Worm (Caenorhabditis elegans) whole organism, late embryonic: ENCODE measurements around the gene F26F2.5.
A peak's percentile ranks its signal among the peaks of the same experiment; 100 is the strongest.

Experiments
- F13H6.1 ChIP-seq: sonication (generic microtip); optimal IDR thresholded peaks from 2 replicates; lab custom pipeline; 2016; ENCODE audit warnings: missing genetic modification characterization, missing compliant biosample characterization
- K09A11.1 ChIP-seq: sonication (generic microtip); optimal IDR thresholded peaks from 2 replicates; lab custom pipeline; 2017; ENCODE audit warnings: antibody characterized with exemption, mild to moderate bottlenecking, missing genetic modification characterization, missing compliant biosample characterization; ENCODE audit not compliant: insufficient read depth
- T23F11.4 ChIP-seq: fragments of 200-800 bp; sonication (Bioruptor generic); optimal IDR thresholded peaks from 2 replicates; lab custom pipeline; 2018; ENCODE audit warnings: mild to moderate bottlenecking, missing genetic modification characterization, missing compliant biosample characterization
- Y22D7AL.16 ChIP-seq: sonication (generic microtip); optimal IDR thresholded peaks from 2 replicates; lab custom pipeline; 2016; ENCODE audit warnings: missing genetic modification characterization, missing compliant biosample characterization
- ama-1 ChIP-seq: fragments of 150-350 bp; optimal IDR thresholded peaks from 2 replicates; lab custom pipeline; 2014
- ceh-14 ChIP-seq: sonication (generic microtip); optimal IDR thresholded peaks from 2 replicates; lab custom pipeline; 2016; ENCODE audit warnings: missing genotype, missing genetic modification characterization, missing compliant biosample characterization
- ceh-18 ChIP-seq: sonication (generic microtip); optimal IDR thresholded peaks from 2 replicates; lab custom pipeline; 2016; ENCODE audit warnings: missing genetic modification characterization, missing compliant biosample characterization
- ceh-2 ChIP-seq: sonication (generic microtip); optimal IDR thresholded peaks from 2 replicates; lab custom pipeline; 2016; ENCODE audit warnings: missing genotype, missing genetic modification characterization, missing compliant biosample characterization
- ceh-22 ChIP-seq: sonication (generic microtip); optimal IDR thresholded peaks from 2 replicates; lab custom pipeline; 2017; ENCODE audit warnings: missing biosample characterization, missing genetic modification characterization
- ceh-24 ChIP-seq: sonication (generic microtip); optimal IDR thresholded peaks from 2 replicates; lab custom pipeline; 2016; ENCODE audit warnings: mild to moderate bottlenecking, missing genetic modification characterization, missing compliant biosample characterization
- ceh-34 ChIP-seq: sonication (generic microtip); optimal IDR thresholded peaks from 2 replicates; lab custom pipeline; 2016; ENCODE audit warnings: mild to moderate bottlenecking, missing genetic modification characterization, missing compliant biosample characterization
- ceh-45 ChIP-seq: fragments of 200-800 bp; sonication (Bioruptor generic); IDR thresholded peaks from 2 replicates; pipeline ENCODE4 v1.3.6; 2022; ENCODE audit warnings: missing genetic modification reagents, missing genetic modification characterization, missing compliant biosample characterization
- ceh-48 ChIP-seq: sonication (generic microtip); optimal IDR thresholded peaks from 2 replicates; lab custom pipeline; 2016; ENCODE audit warnings: missing genetic modification characterization, inconsistent platforms, missing compliant biosample characterization
- ceh-6 ChIP-seq: fragments of 200-800 bp; sonication (Bioruptor generic); optimal IDR thresholded peaks from 2 replicates; lab custom pipeline; 2018; ENCODE audit warnings: mild to moderate bottlenecking, missing genetic modification characterization, missing compliant biosample characterization
- ceh-9 ChIP-seq: sonication (generic microtip); optimal IDR thresholded peaks from 2 replicates; lab custom pipeline; 2016; ENCODE audit warnings: mild to moderate bottlenecking, missing genetic modification characterization, inconsistent platforms, missing compliant biosample characterization
- che-1 ChIP-seq: sonication (generic microtip); optimal IDR thresholded peaks from 2 replicates; lab custom pipeline; 2016; ENCODE audit warnings: mild to moderate bottlenecking, missing genetic modification characterization, missing compliant biosample characterization
- dmd-4 ChIP-seq: sonication (generic microtip); optimal IDR thresholded peaks from 2 replicates; lab custom pipeline; 2016; ENCODE audit warnings: borderline replicate concordance, missing genetic modification characterization, missing compliant biosample characterization
- elt-2 ChIP-seq: sonication (generic microtip); optimal IDR thresholded peaks from 2 replicates; lab custom pipeline; 2016; ENCODE audit warnings: missing genetic modification reagents, missing genetic modification characterization, missing compliant biosample characterization
- elt-4 ChIP-seq: sonication (generic microtip); optimal IDR thresholded peaks from 2 replicates; lab custom pipeline; 2016; ENCODE audit warnings: missing genetic modification characterization, missing compliant biosample characterization
- ets-4 ChIP-seq: sonication (generic microtip); optimal IDR thresholded peaks from 2 replicates; lab custom pipeline; 2016; ENCODE audit warnings: missing genetic modification characterization, missing compliant biosample characterization
- eyg-1 ChIP-seq: sonication (generic microtip); optimal IDR thresholded peaks from 2 replicates; lab custom pipeline; 2016; ENCODE audit warnings: missing genotype, missing genetic modification characterization, missing compliant biosample characterization
- fax-1 ChIP-seq: sonication (generic microtip); optimal IDR thresholded peaks from 2 replicates; lab custom pipeline; 2016; ENCODE audit warnings: missing genotype, missing genetic modification characterization, missing compliant biosample characterization
- fkh-10 ChIP-seq: fragments of 150-350 bp; optimal IDR thresholded peaks from 2 replicates; lab custom pipeline; 2014; ENCODE audit warnings: missing biosample characterization, missing genetic modification reagents, missing genetic modification characterization
- fkh-6 ChIP-seq: sonication (generic microtip); optimal IDR thresholded peaks from 2 replicates; lab custom pipeline; 2016; ENCODE audit warnings: missing genetic modification characterization, missing compliant biosample characterization
- hlh-13 ChIP-seq: fragments of 200-800 bp; sonication (Bioruptor generic); optimal IDR thresholded peaks from 2 replicates; lab custom pipeline; 2018; ENCODE audit warnings: mild to moderate bottlenecking, missing genetic modification characterization, missing compliant biosample characterization
- hlh-15 ChIP-seq: sonication (generic microtip); optimal IDR thresholded peaks from 2 replicates; lab custom pipeline; 2016; ENCODE audit warnings: missing genetic modification characterization, missing compliant biosample characterization
- hlh-30 ChIP-seq: sonication (generic microtip); optimal IDR thresholded peaks from 2 replicates; lab custom pipeline; 2017; ENCODE audit warnings: antibody characterized with exemption, missing genetic modification characterization, missing compliant biosample characterization; ENCODE audit not compliant: insufficient read depth
- hlh-6 ChIP-seq: sonication (generic microtip); optimal IDR thresholded peaks from 2 replicates; lab custom pipeline; 2016; ENCODE audit warnings: missing genotype, missing genetic modification characterization, missing compliant biosample characterization
- hlh-8 ChIP-seq: sonication (generic microtip); optimal IDR thresholded peaks from 2 replicates; lab custom pipeline; 2016; ENCODE audit warnings: missing genotype, missing genetic modification characterization, missing compliant biosample characterization
- madf-2 ChIP-seq: sonication (generic microtip); optimal IDR thresholded peaks from 2 replicates; lab custom pipeline; 2017; ENCODE audit warnings: missing genetic modification characterization, missing compliant biosample characterization
- mec-3 ChIP-seq: sonication (generic microtip); optimal IDR thresholded peaks from 2 replicates; lab custom pipeline; 2016; ENCODE audit warnings: borderline replicate concordance, missing genetic modification characterization, missing compliant biosample characterization
- nfya-1 ChIP-seq: sonication (generic microtip); optimal IDR thresholded peaks from 2 replicates; lab custom pipeline; 2017; ENCODE audit warnings: missing genetic modification characterization, mild to moderate bottlenecking, missing compliant biosample characterization, antibody characterized with exemption, moderate library complexity
- nhr-11 ChIP-seq: fragments of 150-350 bp; optimal IDR thresholded peaks from 2 replicates; lab custom pipeline; 2014; ENCODE audit warnings: missing biosample characterization, missing genetic modification characterization
- nhr-232 ChIP-seq: sonication (generic microtip); optimal IDR thresholded peaks from 2 replicates; lab custom pipeline; 2016; ENCODE audit warnings: missing genetic modification characterization, missing compliant biosample characterization
- npax-4 ChIP-seq: sonication (generic microtip); optimal IDR thresholded peaks from 2 replicates; lab custom pipeline; 2016; ENCODE audit warnings: missing genetic modification characterization, missing compliant biosample characterization
- pax-1 ChIP-seq: fragments of 150-350 bp; optimal IDR thresholded peaks from 2 replicates; lab custom pipeline; 2014; ENCODE audit warnings: missing biosample characterization, missing genetic modification characterization
- pha-2 ChIP-seq: sonication (generic microtip); optimal IDR thresholded peaks from 2 replicates; lab custom pipeline; 2017; ENCODE audit warnings: mild to moderate bottlenecking, missing genetic modification characterization, missing compliant biosample characterization
- ref-2 ChIP-seq: sonication (generic microtip); optimal IDR thresholded peaks from 2 replicates; lab custom pipeline; 2016; ENCODE audit warnings: missing genetic modification characterization, missing compliant biosample characterization
- rnt-1 ChIP-seq: sonication (generic microtip); optimal IDR thresholded peaks from 2 replicates; lab custom pipeline; 2016; ENCODE audit warnings: missing genetic modification characterization, missing compliant biosample characterization
- sdc-2 ChIP-seq: sonication (generic microtip); optimal IDR thresholded peaks from 2 replicates; lab custom pipeline; 2016; ENCODE audit warnings: missing genotype, missing genetic modification characterization, missing compliant biosample characterization
- sox-2 ChIP-seq: fragments of 200-800 bp; sonication (Bioruptor generic); IDR thresholded peaks from 2 replicates; pipeline ENCODE4 v1.3.6; 2022; ENCODE audit warnings: missing genetic modification reagents, missing genetic modification characterization, missing compliant biosample characterization
- syd-9 ChIP-seq: sonication (generic microtip); optimal IDR thresholded peaks from 2 replicates; lab custom pipeline; 2016; ENCODE audit warnings: mild to moderate bottlenecking, missing genetic modification characterization, moderate library complexity, missing compliant biosample characterization
- tbx-2 ChIP-seq: sonication (generic microtip); optimal IDR thresholded peaks from 2 replicates; lab custom pipeline; 2016; ENCODE audit warnings: missing genetic modification characterization, missing compliant biosample characterization
- tbx-7 ChIP-seq: sonication (generic microtip); optimal IDR thresholded peaks from 2 replicates; lab custom pipeline; 2016; ENCODE audit warnings: missing genotype, missing genetic modification characterization, missing compliant biosample characterization
- ttx-3 ChIP-seq: sonication (generic microtip); optimal IDR thresholded peaks from 2 replicates; lab custom pipeline; 2016; ENCODE audit warnings: missing genetic modification reagents, missing genetic modification characterization, missing compliant biosample characterization
- unc-3 ChIP-seq, 2 experiments: fragments of 200-800 bp in 1 of 2; sonication (Bioruptor generic) in 1 of 2; sonication (generic microtip) in 1 of 2; conservative IDR thresholded peaks in 1 of 2; optimal IDR thresholded peaks in 1 of 2; 2 replicates each; pipeline versions ENCODE4 v1.3.6 to Lab custom; 2016 to 2022; ENCODE audit warnings: missing compliant biosample characterization in 2 of 2, missing genetic modification characterization in 2 of 2, missing genetic modification reagents in 1 of 2
- unc-42 ChIP-seq: sonication (generic microtip); optimal IDR thresholded peaks from 2 replicates; lab custom pipeline; 2016; ENCODE audit warnings: missing genotype, missing genetic modification characterization, missing compliant biosample characterization
- unc-55 ChIP-seq: sonication (generic microtip); optimal IDR thresholded peaks from 2 replicates; lab custom pipeline; 2017; ENCODE audit warnings: missing biosample characterization, missing genetic modification reagents, missing genetic modification characterization
- unc-86 ChIP-seq: sonication (generic microtip); optimal IDR thresholded peaks from 2 replicates; lab custom pipeline; 2016; ENCODE audit warnings: missing genetic modification characterization, missing compliant biosample characterization
- ztf-16 ChIP-seq: sonication (generic microtip); optimal IDR thresholded peaks from 2 replicates; lab custom pipeline; 2017; ENCODE audit warnings: missing genetic modification characterization, missing compliant biosample characterization

F26F2.5 gene

DNA sequence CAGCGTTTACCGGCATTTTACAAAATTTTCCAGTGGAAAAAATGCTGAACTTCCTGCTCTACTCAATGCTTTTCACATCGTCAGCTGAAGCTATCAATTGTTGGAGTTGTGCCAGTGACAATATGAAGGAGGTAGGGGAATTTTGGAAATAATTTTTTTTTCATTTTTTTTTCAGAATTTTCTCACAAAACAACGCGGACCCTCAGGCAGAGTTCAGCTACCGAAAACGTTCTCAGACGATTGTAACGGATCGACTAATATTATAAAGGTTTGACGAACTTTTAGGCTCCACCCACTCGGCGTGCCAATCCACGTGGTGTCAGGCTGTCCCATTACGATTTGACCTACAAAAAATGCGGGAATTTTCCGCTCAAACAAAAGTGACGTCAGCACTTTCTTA lies 6.0 kb downstream of the F26F2.5 start, which contains the start of gene F26F2.8:
Gene F26F2.8 (plus strand): TSS at position 13 of the 400 bp plus-strand sequence.
- TF ChIP-seq unc-55 (GFP tag; lab: Kevin White, UChicago) = no peak
- no peak for TF ChIP-seq sdc-2
- TF ChIP-seq K09A11.1 (tag; lab: Kevin White, UChicago) = no peak
- TF ChIP-seq hlh-30 (tag; lab: Kevin White, UChicago) = no peak
- TF ChIP-seq ceh-18 (tag; lab: Kevin White, UChicago) = no peak
- TF ChIP-seq ceh-48 (tag; lab: Kevin White, UChicago) = no peak
- no peak for TF ChIP-seq ttx-3 (tag; lab: Kevin White, UChicago)
- no peak for TF ChIP-seq tbx-2 (tag; lab: Kevin White, UChicago)
- TF ChIP-seq, all 69 proteins: peak for 0

DNA sequence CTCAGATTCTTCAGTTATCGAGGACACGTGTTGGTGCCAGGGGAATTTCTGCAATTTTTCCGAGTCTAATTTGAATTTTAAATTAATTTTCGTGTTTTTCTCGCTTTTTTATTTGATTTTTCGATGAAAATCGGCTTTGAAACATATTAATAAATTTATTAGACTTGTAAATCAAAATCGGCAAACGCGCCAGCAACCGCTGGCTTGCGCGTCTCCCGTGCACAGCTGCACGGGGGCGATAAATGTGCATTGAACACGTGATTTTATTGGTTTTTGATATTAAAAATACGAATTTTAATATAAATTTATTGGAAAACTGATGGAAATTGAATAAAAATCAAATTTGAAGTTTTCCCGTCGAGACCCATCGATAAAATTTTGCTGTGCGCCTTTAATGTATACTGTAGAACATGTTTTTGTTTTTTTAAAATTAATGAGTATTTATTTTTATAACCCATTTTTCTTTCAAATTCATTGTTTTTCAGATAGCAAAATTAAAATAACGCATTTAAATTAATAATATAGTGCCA lies 7.1 kb downstream of the F26F2.5 start, which contains the start of gene F26F2.7:
Gene F26F2.7 (plus strand): TSS at position 480 of the 530 bp plus-strand sequence.
- TF ChIP-seq ceh-24 (tag; lab: Kevin White, UChicago) = no peak
- TF ChIP-seq nhr-11 (tag; lab: Kevin White, UChicago) = no peak
- TF ChIP-seq unc-86 = peak; percentile 51
- TF ChIP-seq elt-4 (tag; lab: Kevin White, UChicago) = no peak
- no peak for TF ChIP-seq Y22D7AL.16
- TF ChIP-seq che-1 (tag; lab: Kevin White, UChicago) = no peak
- no peak for TF ChIP-seq mec-3 (tag; lab: Kevin White, UChicago)
- peak; percentile 64 for TF ChIP-seq pha-2 (tag; lab: Kevin White, UChicago)
- no peak for TF ChIP-seq fax-1 (tag; lab: Kevin White, UChicago)
- no peak for TF ChIP-seq fkh-10 (GFP tag; lab: Kevin White, UChicago)
- no peak for TF ChIP-seq ztf-16 (tag; lab: Kevin White, UChicago)
- peak; percentile 36 for TF ChIP-seq nfya-1
- TF ChIP-seq dmd-4 (tag; lab: Kevin White, UChicago) = no peak
- TF ChIP-seq T23F11.4 (GFP tag; lab: Kevin White, UChicago) = no peak
- peak; percentile 52 for TF ChIP-seq unc-42 (tag; lab: Kevin White, UChicago)
- TF ChIP-seq tbx-7 (tag; lab: Kevin White, UChicago) = no peak
- no peak for TF ChIP-seq hlh-8 (tag; lab: Kevin White, UChicago)
- TF ChIP-seq ceh-14 (tag; lab: Kevin White, UChicago) = peak; percentile 60
- no peak for TF ChIP-seq madf-2 (tag; lab: Kevin White, UChicago)
- TF ChIP-seq K09A11.1 (tag; lab: Kevin White, UChicago) = no peak
- no peak for TF ChIP-seq syd-9
- TF ChIP-seq ttx-3 (tag; lab: Kevin White, UChicago) = peak; percentile 38
- TF ChIP-seq ref-2 (tag; lab: Kevin White, UChicago) = no peak
- no peak for TF ChIP-seq rnt-1 (tag; lab: Kevin White, UChicago)
- TF ChIP-seq hlh-6 (tag; lab: Kevin White, UChicago) = no peak
- TF ChIP-seq ceh-22 (tag; lab: Kevin White, UChicago) = no peak
- TF ChIP-seq ceh-2 (tag; lab: Kevin White, UChicago) = no peak
- TF ChIP-seq npax-4 (tag; lab: Kevin White, UChicago) = no peak
- TF ChIP-seq hlh-15 (tag; lab: Kevin White, UChicago) = no peak
- TF ChIP-seq ceh-9 = no peak
- TF ChIP-seq ama-1 = no peak
- no peak for TF ChIP-seq pax-1 (tag; lab: Kevin White, UChicago)
- no peak for TF ChIP-seq ceh-18 (tag; lab: Kevin White, UChicago)
- no peak for TF ChIP-seq tbx-2 (tag; lab: Kevin White, UChicago)
- TF ChIP-seq nhr-232 (tag; lab: Kevin White, UChicago) = no peak
- TF ChIP-seq ceh-45 (GFP tag; lab: Robert Waterston, UW) = no peak
- peak; percentile 34 for TF ChIP-seq ceh-48 (tag; lab: Kevin White, UChicago)
- TF ChIP-seq elt-2 (tag; lab: Kevin White, UChicago) = peak; percentile 55
- TF ChIP-seq ceh-6 = no peak
- TF ChIP-seq ets-4 (tag; lab: Kevin White, UChicago) = no peak
- no peak for TF ChIP-seq ceh-34 (tag; lab: Kevin White, UChicago)
- no peak for TF ChIP-seq unc-3 (GFP tag; conservative IDR thresholded peaks at IDR 0.05; lab: Robert Waterston, UW)
- TF ChIP-seq unc-3 (tag; optimal IDR thresholded peaks at IDR 0.05; lab: Kevin White, UChicago) = peak; percentile 41
- no peak for TF ChIP-seq eyg-1 (tag; lab: Kevin White, UChicago)
- TF ChIP-seq F13H6.1 (tag; lab: Kevin White, UChicago) = no peak
- no peak for TF ChIP-seq fkh-6
- TF ChIP-seq hlh-13 (GFP tag; lab: Kevin White, UChicago) = no peak
- no peak for TF ChIP-seq sox-2
